Worm (Caenorhabditis elegans): ENCODE measurements around the gene cap-1.

DNA sequence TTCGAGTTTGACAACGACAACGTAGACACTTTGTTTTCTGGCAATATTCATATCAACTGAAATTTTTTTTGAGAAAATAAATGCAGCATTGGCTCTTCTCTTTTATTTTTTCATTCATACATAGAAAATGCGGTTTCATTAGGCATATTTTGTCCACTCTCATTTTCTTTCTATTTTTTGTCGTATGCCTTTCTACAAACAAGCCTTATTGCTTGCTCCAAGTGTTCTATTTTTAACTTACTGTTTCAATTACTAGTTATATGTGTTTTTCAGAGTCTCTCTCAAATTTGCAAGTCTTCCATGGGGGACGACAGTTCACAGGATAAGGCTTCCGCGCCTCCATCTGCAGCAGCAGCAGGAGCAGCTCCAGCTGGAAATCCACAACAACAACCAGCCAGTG, 24.1 kb downstream of the cap-1 start, which contains the start of gene kcc-1:
- TF ChIP-seq ceh-36 (tag; optimal IDR thresholded peaks at IDR 0.05) (no peak), scrt-1 (GFP tag; IDR thresholded peaks at IDR 0.05) (no peak), ets-7 (tag; optimal IDR thresholded peaks at IDR 0.05) (no peak), B0310.2 (tag; optimal IDR thresholded peaks at IDR 0.05) (no peak), sea-1 (GFP tag; conservative IDR thresholded peaks at IDR 0.05) (no peak), ceh-13 (GFP tag; optimal IDR thresholded peaks at IDR 0.05) (no peak), ama-1 (optimal IDR thresholded peaks at IDR 0.05) (no peak), tra-4 (tag; optimal IDR thresholded peaks at IDR 0.05) (no peak)
